Worm (Caenorhabditis elegans) whole organism, young adult: ENCODE measurements around the gene fkh-9.

ENCODE experiments used
- B0035.1 ChIP-seq: sonication (generic microtip); optimal IDR thresholded peaks from 2 replicates; lab custom pipeline; 2016; ENCODE audit warnings: missing genetic modification characterization, mild to moderate bottlenecking, missing compliant biosample characterization, missing genotype, missing genetic modification reagents
- hrde-1 ChIP-seq: sonication (generic microtip); optimal IDR thresholded peaks from 2 replicates; lab custom pipeline; 2016; ENCODE audit warnings: missing genetic modification characterization, mild to moderate bottlenecking, missing compliant biosample characterization, moderate library complexity, missing genotype, missing genetic modification reagents, borderline replicate concordance
- lag-1 ChIP-seq: fragments of 200-800 bp; sonication (Bioruptor generic); IDR thresholded peaks from 2 replicates; pipeline ENCODE4 v1.3.6; 2022; ENCODE audit warnings: missing genetic modification reagents, missing genetic modification characterization, missing compliant biosample characterization
- lir-1 ChIP-seq: fragments of 200-800 bp; sonication (Bioruptor generic); conservative IDR thresholded peaks from 2 replicates; pipeline ENCODE4 v1.3.6; 2022; ENCODE audit warnings: missing genetic modification reagents, missing genetic modification characterization, missing compliant biosample characterization
- snpc-4 ChIP-seq, 5 experiments: fragments of 150-350 bp in 1 of 5; sonication (generic microtip) in 4 of 5; optimal IDR thresholded peaks; 2 replicates each; lab custom pipeline; 2014 to 2018; ENCODE audit warnings: missing genetic modification characterization in 5 of 5, missing biosample characterization in 3 of 5, antibody characterized with exemption in 2 of 5, mild to moderate bottlenecking in 2 of 5, missing compliant biosample characterization in 2 of 5, missing genotype in 2 of 5, moderate library complexity in 2 of 5, missing genetic modification reagents in 1 of 5
- unc-62 ChIP-seq: fragments of 150-350 bp; optimal IDR thresholded peaks from 2 replicates; lab custom pipeline; 2014; ENCODE audit warnings: missing biosample characterization, missing genetic modification reagents, missing genetic modification characterization

ce11 chrX:3768717-3769116, 58.0 kb downstream of the fkh-9 start, which contains the start of gene F47B7.5:
- TF ChIP-seq hrde-1 (no peak), lir-1 (no peak), lag-1 (GFP tag; lab: Robert Waterston, UW) (no peak), snpc-4 (GFP tag; optimal IDR thresholded peaks at IDR 0.05; lab: Kevin White, UChicago) (no peak), snpc-4 (tag; optimal IDR thresholded peaks at IDR 0.05; lab: Kevin White, UChicago) (no peak), B0035.1 (no peak), unc-62 (no peak)
